Worm (Caenorhabditis elegans) whole organism, L2 larva: ENCODE data around the gene swm-1.

ENCODE experiments used
- elt-1 ChIP-seq: fragments of 150-350 bp; optimal IDR thresholded peaks from 2 replicates; lab custom pipeline; 2014; ENCODE audit warnings: missing biosample characterization, missing genetic modification characterization
- fos-1 ChIP-seq: fragments of 150-350 bp; optimal IDR thresholded peaks from 2 replicates; lab custom pipeline; 2014; ENCODE audit warnings: missing biosample characterization, missing genetic modification characterization
- sma-9 ChIP-seq, 2 experiments: fragments of 150-350 bp in 1 of 2; sonication (generic microtip) in 1 of 2; optimal IDR thresholded peaks; 2 replicates each; lab custom pipeline; 2014 to 2016; ENCODE audit warnings: missing genetic modification characterization in 2 of 2, mild to moderate bottlenecking in 1 of 2, missing biosample characterization in 1 of 2, missing compliant biosample characterization in 1 of 2, missing genetic modification reagents in 1 of 2, moderate library complexity in 1 of 2
- ztf-11 ChIP-seq: sonication (generic microtip); optimal IDR thresholded peaks from 2 replicates; lab custom pipeline; 2017; ENCODE audit warnings: missing biosample characterization, missing genetic modification characterization

ce11 chrV:9009175-9009574 is 45.5 kb downstream of the swm-1 start, which contains the start of gene srx-2:
- no peak for TF ChIP-seq sma-9 (GFP tag; optimal IDR thresholded peaks at IDR 0.05; lab: Kevin White, UChicago)
- no peak for TF ChIP-seq sma-9 (tag; optimal IDR thresholded peaks at IDR 0.05; lab: Kevin White, UChicago)
- TF ChIP-seq fos-1 (tag; lab: Kevin White, UChicago), result no peak
- TF ChIP-seq elt-1 (tag; lab: Kevin White, UChicago), result no peak
- TF ChIP-seq ztf-11 (tag; lab: Kevin White, UChicago), result no peak
